Fruit fly (Drosophila melanogaster) whole organism, prepupa: ENCODE measurements around the gene Ssadh.

ENCODE experiments used
- CG10669 ChIP-seq: fragments of 200-800 bp; sonication (Bioruptor generic); optimal IDR thresholded peaks from 3 replicates; lab custom pipeline; 2018; ENCODE audit warnings: missing biosample characterization, mild to moderate bottlenecking, missing genetic modification characterization, moderate library complexity
- CG11294 ChIP-seq: fragments of 200-800 bp; sonication (Bioruptor generic); IDR thresholded peaks from 2 replicates; pipeline ENCODE4 v1.3.6; 2022; ENCODE audit warnings: missing biosample characterization, missing genetic modification characterization
- CG11762 ChIP-seq: fragments of 200-800 bp; sonication (Bioruptor generic); optimal IDR thresholded peaks from 3 replicates; lab custom pipeline; 2016; ENCODE audit warnings: missing biosample characterization, missing genetic modification characterization; ENCODE audit not compliant: insufficient read depth
- CG16779 ChIP-seq: fragments of 200-800 bp; sonication (Bioruptor generic); optimal IDR thresholded peaks from 3 replicates; lab custom pipeline; 2017; ENCODE audit warnings: missing biosample characterization, mild to moderate bottlenecking, missing genetic modification characterization
- CG3032 ChIP-seq: fragments of 200-800 bp; optimal IDR thresholded peaks from 2 replicates; lab custom pipeline; 2019; ENCODE audit warnings: missing biosample characterization, mild to moderate bottlenecking, missing genetic modification characterization, moderate library complexity
- CG31627 ChIP-seq: fragments of 200-800 bp; sonication (Bioruptor generic); optimal IDR thresholded peaks from 3 replicates; lab custom pipeline; 2016; ENCODE audit warnings: missing biosample characterization, missing genetic modification characterization
- CG34406 ChIP-seq: fragments of 200-800 bp; sonication (Bioruptor generic); optimal IDR thresholded peaks from 3 replicates; lab custom pipeline; 2016; ENCODE audit warnings: missing biosample characterization, missing genetic modification characterization
- CG4318 ChIP-seq: fragments of 200-800 bp; sonication (Bioruptor generic); optimal IDR thresholded peaks from 3 replicates; lab custom pipeline; 2017; ENCODE audit warnings: missing biosample characterization, mild to moderate bottlenecking, missing genetic modification characterization
- CG6163 ChIP-seq: fragments of 200-800 bp; sonication (Bioruptor generic); IDR thresholded peaks from 3 replicates; pipeline ENCODE4 v1.3.6; 2022; ENCODE audit warnings: missing biosample characterization, missing genetic modification characterization
- CG6276 ChIP-seq: fragments of 200-800 bp; sonication (Bioruptor generic); optimal IDR thresholded peaks from 2 replicates; lab custom pipeline; 2017; ENCODE audit warnings: missing biosample characterization, mild to moderate bottlenecking, missing genetic modification characterization
- CG6792 ChIP-seq: fragments of 200-800 bp; sonication (Bioruptor generic); optimal IDR thresholded peaks from 3 replicates; lab custom pipeline; 2016; ENCODE audit warnings: missing biosample characterization, missing genetic modification characterization
- CG6808 ChIP-seq: fragments of 200-800 bp; sonication (Bioruptor generic); optimal IDR thresholded peaks from 3 replicates; lab custom pipeline; 2017; ENCODE audit warnings: missing biosample characterization, missing genetic modification characterization, mild to moderate bottlenecking, moderate library complexity, missing genetic modification reagents
- CG6854 ChIP-seq: fragments of 200-800 bp; sonication (Bioruptor generic); optimal IDR thresholded peaks from 2 replicates; lab custom pipeline; 2017; ENCODE audit warnings: missing biosample characterization, mild to moderate bottlenecking, missing genetic modification characterization
- CG7368 ChIP-seq: fragments of 200-800 bp; sonication (Bioruptor generic); optimal IDR thresholded peaks from 3 replicates; lab custom pipeline; 2016; ENCODE audit warnings: missing biosample characterization, missing genetic modification characterization
- CG8319 ChIP-seq: fragments of 200-800 bp; sonication (Bioruptor generic); optimal IDR thresholded peaks from 3 replicates; lab custom pipeline; 2016; ENCODE audit warnings: missing biosample characterization, missing genetic modification characterization
- CG8632 ChIP-seq: fragments of 200-800 bp; sonication (Bioruptor generic); optimal IDR thresholded peaks from 3 replicates; lab custom pipeline; 2016; ENCODE audit warnings: missing biosample characterization, missing genetic modification characterization
- CG9139 ChIP-seq: fragments of 200-800 bp; sonication (Bioruptor generic); optimal IDR thresholded peaks from 3 replicates; lab custom pipeline; 2017; ENCODE audit warnings: missing biosample characterization, mild to moderate bottlenecking, missing genetic modification characterization
- Eip78C ChIP-seq: fragments of 200-800 bp; sonication (Bioruptor generic); peaks from one replicate; lab custom pipeline; 2016; ENCODE audit warnings: missing biosample characterization, missing genetic modification characterization
- Ets21C ChIP-seq: fragments of 200-800 bp; sonication (Bioruptor generic); optimal IDR thresholded peaks from 3 replicates; lab custom pipeline; 2016; ENCODE audit warnings: missing biosample characterization, missing genetic modification characterization
- Ets96B ChIP-seq: fragments of 200-800 bp; optimal IDR thresholded peaks from 2 replicates; lab custom pipeline; 2019; ENCODE audit warnings: missing biosample characterization, mild to moderate bottlenecking, missing genetic modification characterization, moderate library complexity
- Gug ChIP-seq: fragments of 200-800 bp; sonication (Bioruptor generic); IDR thresholded peaks from 2 replicates; pipeline ENCODE4 v1.3.6; 2022; ENCODE audit warnings: missing biosample characterization, missing genetic modification characterization
- Hr39 ChIP-seq: fragments of 200-800 bp; sonication (Bioruptor generic); optimal IDR thresholded peaks from 2 replicates; lab custom pipeline; 2016; ENCODE audit warnings: missing biosample characterization, missing genetic modification characterization
- Hr4 ChIP-seq: fragments of 200-800 bp; sonication (Bioruptor generic); optimal IDR thresholded peaks from 3 replicates; lab custom pipeline; 2016; ENCODE audit warnings: missing biosample characterization, missing genetic modification characterization
- Met ChIP-seq: fragments of 200-800 bp; sonication (Bioruptor generic); optimal IDR thresholded peaks from 3 replicates; lab custom pipeline; 2016; ENCODE audit warnings: missing biosample characterization, missing genetic modification characterization
- OdsH ChIP-seq: fragments of 200-800 bp; sonication (Bioruptor generic); optimal IDR thresholded peaks from 3 replicates; lab custom pipeline; 2016; ENCODE audit warnings: missing biosample characterization, missing genetic modification characterization
- Smox ChIP-seq: fragments of 200-800 bp; sonication (Bioruptor generic); optimal IDR thresholded peaks from 3 replicates; lab custom pipeline; 2016; ENCODE audit warnings: missing biosample characterization, missing genetic modification characterization
- Sox102F ChIP-seq: fragments of 200-800 bp; sonication (Bioruptor generic); optimal IDR thresholded peaks from 2 replicates; lab custom pipeline; 2016; ENCODE audit warnings: missing biosample characterization, mild to moderate bottlenecking, missing genetic modification characterization
- Sox14 ChIP-seq: fragments of 200-800 bp; sonication (Bioruptor generic); optimal IDR thresholded peaks from 3 replicates; lab custom pipeline; 2016; ENCODE audit warnings: missing biosample characterization, missing genetic modification characterization
- achi ChIP-seq: fragments of 200-800 bp; sonication (Bioruptor generic); optimal IDR thresholded peaks from 3 replicates; lab custom pipeline; 2016; ENCODE audit warnings: missing biosample characterization, missing genetic modification characterization
- acj6 ChIP-seq: fragments of 200-800 bp; sonication (Bioruptor generic); optimal IDR thresholded peaks from 3 replicates; lab custom pipeline; 2016; ENCODE audit warnings: missing biosample characterization, missing genetic modification characterization
- dsx ChIP-seq: fragments of 200-800 bp; optimal IDR thresholded peaks from 3 replicates; lab custom pipeline; 2019; ENCODE audit warnings: missing biosample characterization, mild to moderate bottlenecking, missing genetic modification characterization, moderate library complexity; ENCODE audit not compliant: poor library complexity, severe bottlenecking
- eg ChIP-seq: fragments of 200-800 bp; sonication (Bioruptor generic); IDR thresholded peaks from 3 replicates; pipeline ENCODE4 v1.3.6; 2022; ENCODE audit warnings: missing biosample characterization, missing genetic modification characterization
- esn ChIP-seq: fragments of 200-800 bp; sonication (Bioruptor generic); optimal IDR thresholded peaks from 2 replicates; lab custom pipeline; 2016; ENCODE audit warnings: missing biosample characterization, mild to moderate bottlenecking, missing genetic modification characterization, moderate library complexity
- fd85E ChIP-seq: fragments of 200-800 bp; sonication (Bioruptor generic); optimal IDR thresholded peaks from 3 replicates; lab custom pipeline; 2016; ENCODE audit warnings: missing biosample characterization, missing genetic modification characterization
- fkh ChIP-seq: fragments of 200-800 bp; sonication (Bioruptor generic); optimal IDR thresholded peaks from 3 replicates; lab custom pipeline; 2017; ENCODE audit warnings: missing biosample characterization, mild to moderate bottlenecking, missing genetic modification characterization, moderate library complexity
- net ChIP-seq: fragments of 200-800 bp; sonication (Bioruptor generic); optimal IDR thresholded peaks from 3 replicates; lab custom pipeline; 2016; ENCODE audit warnings: missing biosample characterization, missing genetic modification characterization
- pdm3 ChIP-seq: fragments of 200-800 bp; sonication (Bioruptor generic); optimal IDR thresholded peaks from 3 replicates; lab custom pipeline; 2016; ENCODE audit warnings: missing biosample characterization, missing genetic modification characterization
- spab ChIP-seq: fragments of 200-800 bp; sonication (Bioruptor generic); optimal IDR thresholded peaks from 2 replicates; lab custom pipeline; 2017; ENCODE audit warnings: missing biosample characterization, mild to moderate bottlenecking, missing genetic modification characterization, missing genetic modification reagents
- ss ChIP-seq, 2 experiments: fragments of 200-800 bp; sonication (Bioruptor generic); optimal IDR thresholded peaks; 2 replicates in 1 of 2; 3 replicates in 1 of 2; lab custom pipeline; 2017 to 2018; ENCODE audit warnings: mild to moderate bottlenecking in 2 of 2, missing biosample characterization in 2 of 2, missing genetic modification characterization in 2 of 2, moderate library complexity in 1 of 2
- svp ChIP-seq: fragments of 200-800 bp; sonication (Bioruptor generic); peaks from one replicate; lab custom pipeline; 2016; ENCODE audit warnings: missing biosample characterization, missing genetic modification characterization
- vri ChIP-seq: fragments of 200-800 bp; sonication (Bioruptor generic); optimal IDR thresholded peaks from 3 replicates; lab custom pipeline; 2016; ENCODE audit warnings: missing biosample characterization, mild to moderate bottlenecking, missing genetic modification characterization

Gene Ssadh

dm6 chr3R:25626625-25627275 lies at the start of gene Ssadh:
Ssadh (minus strand) TSS chr3R:25626924.
- TF ChIP-seq ss (GFP tag; optimal IDR thresholded peaks at IDR 0.05; lab: Kevin White, UChicago), result no peak
- TF ChIP-seq Eip78C (GFP tag; lab: Kevin White, UChicago), result peak; percentile 49
- TF ChIP-seq Hr39 (GFP tag; lab: Kevin White, UChicago), result no peak
- TF ChIP-seq fd85E (GFP tag; lab: Kevin White, UChicago), result no peak
- TF ChIP-seq CG8319, result no peak
- no peak for TF ChIP-seq CG3032 (tag; lab: Kevin White, UChicago)
- no peak for TF ChIP-seq CG31627 (GFP tag; lab: Kevin White, UChicago)
- no peak for TF ChIP-seq Smox (GFP tag; lab: Kevin White, UChicago)
- peak; percentile 6 for TF ChIP-seq esn (GFP tag; lab: Kevin White, UChicago)
- TF ChIP-seq CG6163 (GFP tag; lab: Robert Waterston, UW), result no peak
- no peak for TF ChIP-seq Met (GFP tag; lab: Kevin White, UChicago)

- TF ChIP-seq CG11294 (GFP tag; lab: Robert Waterston, UW) (no peak), ss (GFP tag; optimal IDR thresholded peaks at IDR 0.05; lab: Kevin White, UChicago) (no peak), Hr4 (no peak), Met (GFP tag; lab: Kevin White, UChicago) (no peak), Ets21C (GFP tag; lab: Kevin White, UChicago) (no peak), fkh (no peak), CG6276 (no peak), CG8632 (no peak), eg (GFP tag; lab: Robert Waterston, UW) (no peak), Eip78C (GFP tag; lab: Kevin White, UChicago) (no peak)
Measured at dm6 chr3R:25665509-25665908, 38.8 kb upstream of the Ssadh start, which contains the start of gene Lgr3. Lgr3 (plus strand) TSS chr3R:25665809.

- TF ChIP-seq Hr4, result peak; percentile 12
- no peak for TF ChIP-seq CG6163 (GFP tag; lab: Robert Waterston, UW)
- no peak for TF ChIP-seq achi (GFP tag; lab: Kevin White, UChicago)
- TF ChIP-seq eg (GFP tag; lab: Robert Waterston, UW), result 0 out of 3 replicates have a peak, but pooled peaks have one; percentile 11
Measured at dm6 chr3R:25662358-25662757, 35.6 kb upstream of the Ssadh start.

dm6 chr3R:25661531-25662193 lies 34.9 kb upstream of the Ssadh start, which contains the start of gene RASSF8:
RASSF8 (plus strand) TSS chr3R:25661795.
- TF ChIP-seq CG6808 (GFP tag; lab: Kevin White, UChicago) (no peak), CG4318 (GFP tag; lab: Kevin White, UChicago) (no peak), Ets21C (GFP tag; lab: Kevin White, UChicago) (peak; percentile 23), ss (GFP tag; optimal IDR thresholded peaks at IDR 0.05; lab: Kevin White, UChicago) (no peak), Sox14 (no peak), CG6792 (no peak), OdsH (GFP tag; lab: Kevin White, UChicago) (peak; percentile 15), net (no peak), CG6854 (GFP tag; lab: Kevin White, UChicago) (no peak), CG6276 (peak; percentile 53), CG8319 (no peak), CG9139 (no peak), vri (GFP tag; lab: Kevin White, UChicago) (no peak), esn (GFP tag; lab: Kevin White, UChicago) (peak; percentile 39), Ets96B (tag; lab: Kevin White, UChicago) (no peak), Met (GFP tag; lab: Kevin White, UChicago) (no peak), Smox (GFP tag; lab: Kevin White, UChicago) (peak; percentile 31), CG16779 (tag; lab: Kevin White, UChicago) (no peak), Gug (no peak), CG10669 (no peak), CG11762 (peak; percentile 1), svp (GFP tag; lab: Kevin White, UChicago) (no peak), CG8632 (no peak), eg (GFP tag; lab: Robert Waterston, UW) (peak; percentile 7; the same call in 1 of the 3 replicates), CG7368 (GFP tag; lab: Kevin White, UChicago) (no peak), fkh (peak; percentile 73), spab (GFP tag; lab: Kevin White, UChicago) (no peak), pdm3 (GFP tag; lab: Kevin White, UChicago) (peak; percentile 15), dsx (GFP tag; lab: Kevin White, UChicago) (peak; percentile 95), Hr39 (GFP tag; lab: Kevin White, UChicago) (peak; percentile 3), CG3032 (tag; lab: Kevin White, UChicago) (no peak), acj6 (GFP tag; lab: Kevin White, UChicago) (peak; percentile 23), Sox102F (GFP tag; lab: Kevin White, UChicago) (no peak), CG34406 (no peak)
